Worm (Caenorhabditis elegans): ENCODE results near the gene F47B10.4.

Gene F47B10.4

ce11 chrX:10890965-10891364, at the start of gene F47B10.4:
Gene F47B10.4 (plus strand): TSS chrX:10891265.
- TF ChIP-seq W03F9.2 (tag; optimal IDR thresholded peaks at IDR 0.05) (no peak), dao-5 (tag; optimal IDR thresholded peaks at IDR 0.05) (no peak), him-1 (tag; optimal IDR thresholded peaks at IDR 0.05) (no peak)

- TF ChIP-seq dao-5 (tag; optimal IDR thresholded peaks at IDR 0.05) (no peak), W03F9.2 (tag; optimal IDR thresholded peaks at IDR 0.05) (no peak), him-1 (tag; optimal IDR thresholded peaks at IDR 0.05) (no peak)
Measured at ce11 chrX:10844137-10844536, 46.9 kb upstream of the F47B10.4 start.

DNA sequence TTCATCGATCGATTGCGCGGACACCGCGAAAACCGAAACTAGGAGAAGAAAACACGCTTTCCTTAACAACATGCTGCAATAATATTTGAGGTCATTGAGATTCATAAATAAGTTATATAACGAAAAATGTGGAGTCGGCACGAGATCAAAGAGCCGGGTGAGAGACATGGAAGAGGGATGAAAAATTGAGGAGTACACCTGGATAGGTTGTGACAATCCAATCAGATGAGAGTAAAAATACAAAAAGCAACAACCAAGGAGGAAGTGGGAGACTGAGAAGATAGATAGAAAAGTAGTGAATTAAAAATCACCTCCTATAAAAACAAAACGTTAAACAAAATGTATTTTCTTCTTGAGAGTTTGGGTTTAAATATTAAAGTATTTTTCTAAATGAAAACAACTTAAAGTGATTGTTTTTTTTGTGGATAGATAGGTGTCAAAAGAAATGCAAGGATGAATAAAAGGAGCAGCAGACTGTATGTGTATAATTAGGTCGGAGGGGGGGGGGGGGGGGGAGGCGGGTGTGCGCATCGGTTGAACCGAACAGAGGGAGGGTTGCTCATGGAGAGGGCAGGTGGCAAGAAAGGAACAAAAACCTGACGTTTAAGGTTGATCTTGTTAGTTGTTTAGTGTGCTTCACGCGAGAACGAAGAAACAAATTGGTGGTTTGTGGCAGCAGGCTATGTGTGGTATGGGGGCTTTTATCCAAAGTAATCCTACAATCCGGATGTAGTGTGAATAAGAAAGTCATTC, 46.3 kb upstream of the F47B10.4 start, which contains the start of gene C05A9.2:
TSS of gene C05A9.2 (minus strand) at position 73 of the 753 bp plus-strand sequence.
- no peak for TF ChIP-seq W03F9.2 (tag; optimal IDR thresholded peaks at IDR 0.05)
- no peak for TF ChIP-seq him-1 (tag; optimal IDR thresholded peaks at IDR 0.05)
- no peak for TF ChIP-seq dao-5 (tag; optimal IDR thresholded peaks at IDR 0.05)

ce11 chrX:10846898-10847297, 44.2 kb upstream of the F47B10.4 start:
- TF ChIP-seq dao-5 (tag; optimal IDR thresholded peaks at IDR 0.05), result no peak
- no peak for TF ChIP-seq him-1 (tag; optimal IDR thresholded peaks at IDR 0.05)
- no peak for TF ChIP-seq W03F9.2 (tag; optimal IDR thresholded peaks at IDR 0.05)

DNA sequence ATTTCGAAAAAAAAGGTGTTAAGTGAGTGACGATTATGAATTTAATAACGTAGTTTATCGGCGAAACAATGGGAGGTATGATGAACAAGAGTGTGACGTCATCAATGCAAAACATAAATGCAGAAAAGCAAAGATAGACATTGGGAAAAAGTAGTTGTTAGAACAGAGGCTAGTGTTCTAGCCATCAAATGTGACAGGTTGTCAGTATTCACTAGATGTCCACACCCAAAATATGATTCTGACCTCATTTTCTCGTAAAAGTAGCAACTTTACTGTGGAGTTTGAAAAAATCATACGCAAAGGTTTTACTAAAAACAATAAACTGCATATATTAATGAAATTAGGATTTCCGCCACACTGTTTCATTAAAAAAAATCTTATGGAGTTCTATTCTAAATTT, 39.9 kb upstream of the F47B10.4 start:
- TF ChIP-seq W03F9.2 (tag; optimal IDR thresholded peaks at IDR 0.05), result no peak
- no peak for TF ChIP-seq dao-5 (tag; optimal IDR thresholded peaks at IDR 0.05)
- no peak for TF ChIP-seq him-1 (tag; optimal IDR thresholded peaks at IDR 0.05)

DNA sequence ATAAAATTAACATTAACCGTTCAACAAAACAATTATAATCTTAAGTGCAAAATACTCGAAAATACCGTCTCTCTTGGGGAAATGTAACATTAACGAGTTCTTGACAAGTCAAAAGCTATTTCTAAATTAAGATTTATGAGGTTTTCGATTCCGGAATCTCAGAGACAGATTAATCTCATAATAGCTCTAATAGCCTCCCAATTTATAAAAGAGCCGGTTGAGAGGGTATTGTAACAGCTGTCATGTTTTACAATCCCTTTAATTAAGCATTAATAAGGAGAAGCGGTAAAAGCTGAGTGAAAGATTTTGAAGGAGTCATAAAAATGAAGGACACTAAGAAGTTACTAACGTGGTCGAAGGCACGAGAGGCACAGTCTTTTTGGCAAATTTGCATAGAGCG, 39.3 kb upstream of the F47B10.4 start:
- TF ChIP-seq him-1 (tag; optimal IDR thresholded peaks at IDR 0.05) (no peak), W03F9.2 (tag; optimal IDR thresholded peaks at IDR 0.05) (no peak), dao-5 (tag; optimal IDR thresholded peaks at IDR 0.05) (no peak)

- TF ChIP-seq W03F9.2 (tag; optimal IDR thresholded peaks at IDR 0.05) (no peak), him-1 (tag; optimal IDR thresholded peaks at IDR 0.05) (no peak), dao-5 (tag; optimal IDR thresholded peaks at IDR 0.05) (no peak)
Measured at ce11 chrX:10853271-10853670, 37.8 kb upstream of the F47B10.4 start.

DNA sequence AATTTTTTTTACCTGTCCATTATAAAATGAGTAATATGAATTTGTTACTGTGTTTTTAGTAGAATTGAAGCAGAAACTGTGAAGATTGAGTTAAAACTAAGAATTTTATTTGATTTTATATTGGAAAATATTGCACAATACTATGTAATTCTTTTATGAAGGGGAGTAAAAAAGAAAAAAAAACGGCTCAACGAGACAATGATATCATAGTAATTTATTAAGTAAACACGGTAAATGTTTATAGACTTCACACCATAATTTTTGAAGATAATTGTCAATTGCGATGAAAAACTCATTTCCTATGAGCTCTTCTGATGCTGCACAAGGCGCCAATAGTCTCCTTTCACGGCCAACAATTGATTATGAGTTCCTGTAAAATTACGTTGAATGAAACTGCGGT, 31.9 kb upstream of the F47B10.4 start, which contains the start of gene pgp-5:
TSS of gene pgp-5 (minus strand) at position 87 of the 400 bp plus-strand sequence.
- TF ChIP-seq him-1 (tag; optimal IDR thresholded peaks at IDR 0.05) (no peak), dao-5 (tag; optimal IDR thresholded peaks at IDR 0.05) (no peak), W03F9.2 (tag; optimal IDR thresholded peaks at IDR 0.05) (no peak)

ce11 chrX:10859622-10860021, 31.4 kb upstream of the F47B10.4 start:
- TF ChIP-seq him-1 (tag; optimal IDR thresholded peaks at IDR 0.05), result no peak
- no peak for TF ChIP-seq W03F9.2 (tag; optimal IDR thresholded peaks at IDR 0.05)
- no peak for TF ChIP-seq dao-5 (tag; optimal IDR thresholded peaks at IDR 0.05)

DNA sequence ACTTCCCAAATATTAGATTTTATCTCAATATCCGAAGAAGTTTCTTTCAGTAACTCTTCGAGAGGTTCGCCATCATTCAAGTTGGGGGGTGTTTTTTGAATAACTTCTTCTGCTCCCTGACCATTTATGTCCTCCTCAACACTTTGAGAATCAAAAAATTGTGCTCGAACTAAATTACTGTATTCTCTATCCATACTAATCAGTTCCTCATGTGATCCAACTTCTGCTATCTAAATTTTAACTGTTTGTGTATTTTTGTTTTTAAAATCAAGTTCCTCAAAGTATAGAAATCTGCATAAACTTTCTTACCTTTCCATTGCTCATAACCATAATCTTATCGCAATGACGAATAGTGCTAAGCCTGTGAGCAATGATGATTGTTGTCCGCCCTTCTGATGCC, 29.4 kb upstream of the F47B10.4 start:
- no peak for TF ChIP-seq W03F9.2 (tag; optimal IDR thresholded peaks at IDR 0.05)
- no peak for TF ChIP-seq dao-5 (tag; optimal IDR thresholded peaks at IDR 0.05)
- no peak for TF ChIP-seq him-1 (tag; optimal IDR thresholded peaks at IDR 0.05)

- TF ChIP-seq W03F9.2 (tag; optimal IDR thresholded peaks at IDR 0.05) (no peak), him-1 (tag; optimal IDR thresholded peaks at IDR 0.05) (no peak), dao-5 (tag; optimal IDR thresholded peaks at IDR 0.05) (no peak)
Measured at ce11 chrX:10862582-10862981, 28.5 kb upstream of the F47B10.4 start.

DNA sequence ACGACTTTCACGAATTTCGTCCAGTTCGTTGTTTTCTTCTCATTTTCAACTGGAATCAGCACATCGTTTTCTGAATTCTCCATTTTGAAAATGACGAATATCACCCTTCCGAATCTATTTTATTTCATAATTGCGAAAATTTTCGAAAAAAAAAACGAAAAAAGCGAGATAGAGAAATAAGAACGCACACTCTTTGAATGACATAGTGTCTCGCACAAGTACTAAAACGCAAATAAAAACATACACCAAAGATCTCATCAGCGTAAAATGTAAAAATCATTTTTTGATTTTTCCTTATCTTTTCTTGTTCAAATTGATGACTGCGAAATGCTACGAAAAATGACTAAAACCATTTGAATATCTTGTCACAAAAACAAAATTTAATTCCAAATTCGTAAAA, 26.7 kb upstream of the F47B10.4 start, which contains the start of gene pgp-8:
TSS of gene pgp-8 (minus strand) at position 101 of the 400 bp plus-strand sequence.
- no peak for TF ChIP-seq W03F9.2 (tag; optimal IDR thresholded peaks at IDR 0.05)
- TF ChIP-seq dao-5 (tag; optimal IDR thresholded peaks at IDR 0.05), result no peak
- no peak for TF ChIP-seq him-1 (tag; optimal IDR thresholded peaks at IDR 0.05)

- TF ChIP-seq W03F9.2 (tag; optimal IDR thresholded peaks at IDR 0.05), result no peak
- no peak for TF ChIP-seq him-1 (tag; optimal IDR thresholded peaks at IDR 0.05)
- no peak for TF ChIP-seq dao-5 (tag; optimal IDR thresholded peaks at IDR 0.05)
Measured at ce11 chrX:10870137-10870536, 20.9 kb upstream of the F47B10.4 start, which contains the start of gene pgp-7. Gene pgp-7 (minus strand): TSS chrX:10870237.

- TF ChIP-seq him-1 (tag; optimal IDR thresholded peaks at IDR 0.05) (no peak), W03F9.2 (tag; optimal IDR thresholded peaks at IDR 0.05) (no peak), dao-5 (tag; optimal IDR thresholded peaks at IDR 0.05) (no peak)
Measured at ce11 chrX:10877138-10877743, 13.8 kb upstream of the F47B10.4 start, which contains the start of gene pgp-6. Gene pgp-6 (minus strand): TSS chrX:10877425.

All from whole organism, L4/young adult.